Fruit fly (Drosophila melanogaster) whole organism, embryonic: ENCODE data around the gene timeout.

Experiments
- B-H1 ChIP-seq: fragments of 200-800 bp; sonication (Bioruptor generic); IDR thresholded peaks from 3 replicates; pipeline ENCODE4 v1.3.6; 2022; ENCODE audit warnings: missing biosample characterization, missing genetic modification characterization
- Bdp1 ChIP-seq: fragments of 200-800 bp; sonication (Bioruptor generic); optimal IDR thresholded peaks from 3 replicates; lab custom pipeline; 2016; ENCODE audit warnings: missing biosample characterization, missing genetic modification characterization
- CG10209 ChIP-seq: fragments of 200-800 bp; sonication (Bioruptor generic); optimal IDR thresholded peaks from 3 replicates; lab custom pipeline; 2017; ENCODE audit warnings: missing biosample characterization, mild to moderate bottlenecking, missing genetic modification characterization, missing genetic modification reagents
- CG10274 ChIP-seq: fragments of 200-800 bp; sonication (Bioruptor generic); optimal IDR thresholded peaks from 3 replicates; lab custom pipeline; 2017; ENCODE audit warnings: missing biosample characterization, mild to moderate bottlenecking, missing genetic modification characterization
- CG10565 ChIP-seq: fragments of 200-800 bp; sonication (Bioruptor generic); optimal IDR thresholded peaks from 3 replicates; lab custom pipeline; 2016; ENCODE audit warnings: missing biosample characterization, mild to moderate bottlenecking, missing genetic modification characterization
- CG11695 ChIP-seq: fragments of 200-800 bp; sonication (Bioruptor generic); IDR thresholded peaks from 3 replicates; pipeline ENCODE4 v1.3.6; 2022; ENCODE audit warnings: missing biosample characterization, missing genetic modification characterization
- CG12659 ChIP-seq: fragments of 200-800 bp; sonication (Bioruptor generic); optimal IDR thresholded peaks from 3 replicates; lab custom pipeline; 2017; ENCODE audit warnings: mild to moderate bottlenecking, missing biosample characterization, missing genetic modification reagents, missing genetic modification characterization
- CG15011 ChIP-seq: fragments of 200-800 bp; sonication (Bioruptor generic); optimal IDR thresholded peaks from 3 replicates; lab custom pipeline; 2018; ENCODE audit warnings: missing biosample characterization, mild to moderate bottlenecking, missing genetic modification characterization
- CG1602 ChIP-seq: fragments of 200-800 bp; sonication (Bioruptor generic); optimal IDR thresholded peaks from 3 replicates; lab custom pipeline; 2016; ENCODE audit warnings: missing biosample characterization, missing genetic modification characterization
- CG18262 ChIP-seq: fragments of 200-800 bp; optimal IDR thresholded peaks from 3 replicates; lab custom pipeline; 2019; ENCODE audit warnings: missing biosample characterization, mild to moderate bottlenecking, missing genetic modification characterization, moderate library complexity
- CG30403 ChIP-seq: fragments of 200-800 bp; sonication (Bioruptor generic); optimal IDR thresholded peaks from 3 replicates; lab custom pipeline; 2016; ENCODE audit warnings: missing biosample characterization, missing genetic modification characterization
- CG30431 ChIP-seq: fragments of 200-800 bp; sonication (Bioruptor generic); optimal IDR thresholded peaks from 2 replicates; lab custom pipeline; 2017; ENCODE audit warnings: missing biosample characterization, missing genetic modification characterization
- CG4282 ChIP-seq: fragments of 200-800 bp; sonication (Bioruptor generic); optimal IDR thresholded peaks from 2 replicates; lab custom pipeline; 2016; ENCODE audit warnings: missing biosample characterization, missing genetic modification characterization
- CG4424 ChIP-seq: fragments of 200-800 bp; sonication (Bioruptor generic); optimal IDR thresholded peaks from 3 replicates; lab custom pipeline; 2016; ENCODE audit warnings: missing biosample characterization, missing genetic modification characterization
- CG6175 ChIP-seq: fragments of 200-800 bp; sonication (Bioruptor generic); IDR thresholded peaks from 3 replicates; pipeline ENCODE4 v1.3.6; 2022; ENCODE audit warnings: missing biosample characterization, missing genetic modification characterization
- CG7271 ChIP-seq: fragments of 200-800 bp; sonication (Bioruptor generic); optimal IDR thresholded peaks from 2 replicates; lab custom pipeline; 2018; ENCODE audit warnings: missing biosample characterization, mild to moderate bottlenecking, missing genetic modification characterization, moderate library complexity
- CG7786 ChIP-seq: fragments of 200-800 bp; sonication (Bioruptor generic); optimal IDR thresholded peaks from 2 replicates; lab custom pipeline; 2016; ENCODE audit warnings: missing biosample characterization, missing genetic modification characterization
- CG7839 ChIP-seq: fragments of 200-800 bp; sonication (Bioruptor generic); optimal IDR thresholded peaks from 3 replicates; lab custom pipeline; 2018; ENCODE audit warnings: missing biosample characterization, mild to moderate bottlenecking, missing genetic modification characterization, moderate library complexity
- CG8281 ChIP-seq: fragments of 200-800 bp; sonication (Bioruptor generic); optimal IDR thresholded peaks from 2 replicates; lab custom pipeline; 2018; ENCODE audit warnings: missing biosample characterization, mild to moderate bottlenecking, missing genetic modification characterization, moderate library complexity
- CG8924 ChIP-seq: fragments of 200-800 bp; optimal IDR thresholded peaks from 3 replicates; lab custom pipeline; 2019; ENCODE audit warnings: missing biosample characterization, mild to moderate bottlenecking, missing genetic modification characterization, moderate library complexity
- CG9437 ChIP-seq: fragments of 200-800 bp; sonication (Bioruptor generic); optimal IDR thresholded peaks from 2 replicates; lab custom pipeline; 2018; ENCODE audit warnings: missing biosample characterization, mild to moderate bottlenecking, missing genetic modification characterization
- CrebB ChIP-seq: fragments of 200-800 bp; sonication (Bioruptor generic); optimal IDR thresholded peaks from 3 replicates; lab custom pipeline; 2018; ENCODE audit warnings: missing biosample characterization, mild to moderate bottlenecking, missing genetic modification characterization
- D19B ChIP-seq: fragments of 200-800 bp; sonication (Bioruptor generic); optimal IDR thresholded peaks from 2 replicates; lab custom pipeline; 2017; ENCODE audit warnings: missing biosample characterization, mild to moderate bottlenecking, missing genetic modification characterization
- Eip74EF ChIP-seq, 2 experiments: fragments of 200-800 bp in 1 of 2; fragments of >200 bp in 1 of 2; sonication (Bioruptor generic) in 1 of 2; optimal IDR thresholded peaks; 2 replicates each; lab custom pipeline; 2017 to 2019; ENCODE audit warnings: missing biosample characterization in 2 of 2, missing genetic modification characterization in 2 of 2, mild to moderate bottlenecking in 1 of 2, moderate library complexity in 1 of 2
- HLHmδ ChIP-seq: fragments of 200-800 bp; sonication (Bioruptor generic); optimal IDR thresholded peaks from 2 replicates; lab custom pipeline; 2018; ENCODE audit warnings: missing biosample characterization, mild to moderate bottlenecking, missing genetic modification characterization, moderate library complexity
- Mes4 ChIP-seq: fragments of 200-800 bp; sonication (Bioruptor generic); optimal IDR thresholded peaks from 2 replicates; lab custom pipeline; 2016; ENCODE audit warnings: missing biosample characterization, missing genetic modification characterization
- Myb ChIP-seq: fragments of 200-800 bp; sonication (Bioruptor generic); optimal IDR thresholded peaks from 2 replicates; lab custom pipeline; 2016; ENCODE audit warnings: missing biosample characterization, missing genetic modification characterization
- Ptx1 ChIP-seq: fragments of 200-800 bp; sonication (Bioruptor generic); IDR thresholded peaks from 2 replicates; pipeline ENCODE4 v1.3.6; 2022; ENCODE audit warnings: missing biosample characterization, missing genetic modification characterization
- Sry-β ChIP-seq: fragments of 200-800 bp; sonication (Bioruptor generic); optimal IDR thresholded peaks from 2 replicates; lab custom pipeline; 2018; ENCODE audit warnings: missing biosample characterization, mild to moderate bottlenecking, missing genetic modification characterization, moderate library complexity
- amos ChIP-seq: fragments of 200-800 bp; sonication (Bioruptor generic); IDR thresholded peaks from 2 replicates; pipeline ENCODE4 v1.3.6; 2022; ENCODE audit warnings: missing biosample characterization, missing genetic modification characterization; ENCODE audit not compliant: partially characterized antibody
- bsh ChIP-seq, 2 experiments: fragments of 200-800 bp; sonication (Bioruptor generic); optimal IDR thresholded peaks; 2 replicates each; lab custom pipeline; 2017 to 2018; ENCODE audit warnings: mild to moderate bottlenecking in 2 of 2, missing biosample characterization in 2 of 2, missing genetic modification characterization in 2 of 2, moderate library complexity in 1 of 2
- cas ChIP-seq: fragments of 200-800 bp; sonication (Bioruptor generic); IDR thresholded peaks from 2 replicates; pipeline ENCODE4 v1.3.6; 2022; ENCODE audit warnings: missing biosample characterization, missing genetic modification characterization
- ci ChIP-seq: fragments of 200-800 bp; sonication (Bioruptor generic); IDR thresholded peaks from 3 replicates; pipeline ENCODE4 v1.3.6; 2022; ENCODE audit warnings: missing biosample characterization, missing genetic modification characterization
- cwo ChIP-seq: fragments of 200-800 bp; sonication (Bioruptor generic); optimal IDR thresholded peaks from 3 replicates; lab custom pipeline; 2017; ENCODE audit warnings: missing biosample characterization, missing genetic modification characterization, mild to moderate bottlenecking, moderate library complexity, missing genetic modification reagents
- da ChIP-seq: fragments of 200-800 bp; sonication (Bioruptor generic); optimal IDR thresholded peaks from 2 replicates; lab custom pipeline; 2016; ENCODE audit warnings: missing biosample characterization, missing genetic modification characterization
- dpn ChIP-seq, 2 experiments: fragments of 200-800 bp; sonication (Bioruptor generic); optimal IDR thresholded peaks; 3 replicates each; lab custom pipeline; 2016; ENCODE audit warnings: missing biosample characterization in 2 of 2, missing genetic modification characterization in 2 of 2
- exex ChIP-seq: fragments of 200-800 bp; sonication (Bioruptor generic); optimal IDR thresholded peaks from 4 replicates; lab custom pipeline; 2018; ENCODE audit warnings: missing biosample characterization, mild to moderate bottlenecking, missing genetic modification characterization, moderate library complexity
- gcm ChIP-seq: fragments of 200-800 bp; sonication (Bioruptor generic); optimal IDR thresholded peaks from 2 replicates; lab custom pipeline; 2019; ENCODE audit warnings: missing biosample characterization, mild to moderate bottlenecking, missing genetic modification characterization, moderate library complexity
- gt ChIP-seq: fragments of 200-800 bp; sonication (Bioruptor generic); IDR thresholded peaks from 2 replicates; pipeline ENCODE4 v1.3.6; 2022; ENCODE audit warnings: missing biosample characterization, missing genetic modification characterization
- hbn ChIP-seq: fragments of 200-800 bp; sonication (Bioruptor generic); IDR thresholded peaks from 2 replicates; pipeline ENCODE4 v1.3.6; 2022; ENCODE audit warnings: missing biosample characterization, missing genetic modification characterization; ENCODE audit not compliant: partially characterized antibody
- odd ChIP-seq: fragments of 200-800 bp; sonication (Bioruptor generic); optimal IDR thresholded peaks from 2 replicates; lab custom pipeline; 2017; ENCODE audit warnings: missing biosample characterization, mild to moderate bottlenecking, missing genetic modification characterization
- pita ChIP-seq: fragments of 200-800 bp; sonication (Bioruptor generic); optimal IDR thresholded peaks from 2 replicates; lab custom pipeline; 2017; ENCODE audit warnings: missing biosample characterization, mild to moderate bottlenecking, missing genetic modification characterization
- prd ChIP-seq, 3 experiments: fragments of >200 bp in 2 of 3; fragments of 200-800 bp in 1 of 3; sonication (Bioruptor generic) in 1 of 3; optimal IDR thresholded peaks in 2 of 3; IDR thresholded peaks in 1 of 3; 2 replicates in 2 of 3; 3 replicates in 1 of 3; pipeline versions ENCODE4 v1.3.6 to Lab custom; 2017 to 2022; ENCODE audit warnings: missing biosample characterization in 1 of 3, missing genetic modification characterization in 1 of 3
- pros ChIP-seq: fragments of 200-800 bp; sonication (Bioruptor generic); optimal IDR thresholded peaks from 3 replicates; lab custom pipeline; 2019; ENCODE audit warnings: missing biosample characterization, mild to moderate bottlenecking, missing genetic modification characterization, moderate library complexity
- psq ChIP-seq: fragments of 200-800 bp; sonication (Bioruptor generic); optimal IDR thresholded peaks from 2 replicates; lab custom pipeline; 2017; ENCODE audit warnings: missing biosample characterization, missing genetic modification characterization
- ranshi ChIP-seq: fragments of 200-800 bp; sonication (Bioruptor generic); IDR thresholded peaks from 2 replicates; pipeline ENCODE4 v1.3.6; 2022; ENCODE audit warnings: missing biosample characterization, missing genetic modification characterization
- sug ChIP-seq: fragments of 200-800 bp; optimal IDR thresholded peaks from 2 replicates; lab custom pipeline; 2019; ENCODE audit warnings: missing biosample characterization, mild to moderate bottlenecking, missing genetic modification characterization, moderate library complexity
- tx ChIP-seq: fragments of 200-800 bp; sonication (Bioruptor generic); optimal IDR thresholded peaks from 2 replicates; lab custom pipeline; 2016; ENCODE audit warnings: missing biosample characterization, missing genetic modification characterization
- zfh1 ChIP-seq: fragments of 200-800 bp; sonication (Bioruptor generic); IDR thresholded peaks from 3 replicates; pipeline ENCODE4 v1.3.6; 2022; ENCODE audit warnings: missing biosample characterization, missing genetic modification characterization
- zfh2 ChIP-seq: fragments of 200-800 bp; sonication (Bioruptor generic); optimal IDR thresholded peaks from 2 replicates; lab custom pipeline; 2016; ENCODE audit warnings: missing biosample characterization, missing genetic modification characterization

timeout gene

DNA sequence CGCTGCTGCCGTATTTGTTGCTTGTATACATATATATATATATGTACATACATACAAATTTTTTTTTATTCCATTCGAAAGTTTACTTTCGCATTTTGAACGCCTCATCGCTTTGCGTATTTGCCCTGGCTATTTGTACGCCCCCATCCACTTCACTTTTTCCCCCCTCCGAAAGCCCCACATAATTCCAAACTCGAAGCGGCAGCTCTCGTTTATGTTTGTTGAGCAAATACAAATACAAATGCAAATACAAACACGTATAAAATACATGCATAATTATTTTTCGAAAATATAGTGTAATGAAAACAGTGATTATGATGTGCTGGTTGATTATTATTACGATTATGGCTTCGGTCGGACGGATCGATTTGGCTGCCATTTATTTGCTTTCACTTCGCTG is 20.4 kb upstream of the timeout start (continued):
- peak; percentile 77 for TF ChIP-seq ranshi (GFP tag; lab: Robert Waterston, UW)
- peak; percentile 26 for TF ChIP-seq Myb
- peak; percentile 28 for TF ChIP-seq da
- peak; percentile 22 for TF ChIP-seq CG4282 (GFP tag; lab: Kevin White, UChicago)
- peak; percentile 35 for TF ChIP-seq CG7786
- peak; percentile 66 for TF ChIP-seq CG10274
- peak; percentile 80 for TF ChIP-seq Sry-β
- peak; percentile 66 for TF ChIP-seq psq (GFP tag; lab: Kevin White, UChicago)
- TF ChIP-seq exex (tag; lab: Kevin White, UChicago): peak; percentile 80
- TF ChIP-seq CG10565 (GFP tag; lab: Kevin White, UChicago): no peak
- peak; percentile 92 for TF ChIP-seq ci (GFP tag; lab: Robert Waterston, UW)
- peak; percentile 78 for TF ChIP-seq CG7839 (tag; lab: Kevin White, UChicago)
- peak; percentile 80 for TF ChIP-seq zfh1 (GFP tag; lab: Robert Waterston, UW)
- TF ChIP-seq prd (optimal IDR thresholded peaks at IDR 0.05; lab: Kevin White, UChicago): no peak
- no peak for TF ChIP-seq prd (GFP tag; IDR thresholded peaks at IDR 0.05; lab: Robert Waterston, UW)
- peak; percentile 95 for TF ChIP-seq CG15011
- no peak for TF ChIP-seq amos (GFP tag; lab: Robert Waterston, UW)
- no peak for TF ChIP-seq cas (GFP tag; lab: Robert Waterston, UW)
- TF ChIP-seq CG7271: peak; percentile 95
- no peak for TF ChIP-seq pita (GFP tag; lab: Kevin White, UChicago)
- no peak for TF ChIP-seq hbn (GFP tag; lab: Robert Waterston, UW)
- TF ChIP-seq CG8281 (tag; lab: Kevin White, UChicago): peak; percentile 77
- peak in 1 of 2 experiments; percentile 90 for TF ChIP-seq Eip74EF (GFP tag; optimal IDR thresholded peaks at IDR 0.05; lab: Kevin White, UChicago)
- peak; percentile 28 for TF ChIP-seq D19B
- TF ChIP-seq CG30431: peak; percentile 54
- peak; percentile 62 for TF ChIP-seq CG1602 (GFP tag; lab: Kevin White, UChicago)
- peak; percentile 21 for TF ChIP-seq tx
- peak; percentile 72 for TF ChIP-seq Bdp1 (GFP tag; lab: Kevin White, UChicago)
- TF ChIP-seq dpn (GFP tag; optimal IDR thresholded peaks at IDR 0.05; lab: Kevin White, UChicago): peak; percentile 62 to 65
- no peak for TF ChIP-seq sug (tag; lab: Kevin White, UChicago)
- TF ChIP-seq CG18262: peak; percentile 86
- TF ChIP-seq B-H1 (GFP tag; lab: Robert Waterston, UW): peak; percentile 47; the same call in 1 of the 3 replicates
- no peak for TF ChIP-seq CG6175
- peak; percentile 84 for TF ChIP-seq CrebB (tag; lab: Kevin White, UChicago)
- TF ChIP-seq pros: no peak
- TF ChIP-seq Ptx1 (GFP tag; lab: Robert Waterston, UW): peak; percentile 34; the same call in 1 of the 2 replicates
- peak; percentile 77 for TF ChIP-seq HLHmδ (GFP tag; lab: Kevin White, UChicago)
- TF ChIP-seq CG10209 (GFP tag; lab: Kevin White, UChicago): peak; percentile 92
- TF ChIP-seq bsh (GFP tag; optimal IDR thresholded peaks at IDR 0.05; lab: Kevin White, UChicago): peak in 1 of 2 experiments; percentile 94
- TF ChIP-seq CG12659 (GFP tag; lab: Kevin White, UChicago): peak; percentile 76
- TF ChIP-seq CG4424 (GFP tag; lab: Kevin White, UChicago): peak; percentile 78
- TF ChIP-seq gt (GFP tag; lab: Robert Waterston, UW): no peak
- peak; percentile 95 for TF ChIP-seq gcm (GFP tag; lab: Kevin White, UChicago)
- peak; percentile 85 for TF ChIP-seq Mes4 (GFP tag; lab: Kevin White, UChicago)
- TF ChIP-seq odd (GFP tag; lab: Kevin White, UChicago): peak; percentile 92
- TF ChIP-seq CG30403 (GFP tag; lab: Kevin White, UChicago): peak; percentile 59
- TF ChIP-seq CG8924 (tag; lab: Kevin White, UChicago): peak; percentile 83
- peak; percentile 77 for TF ChIP-seq cwo (GFP tag; lab: Kevin White, UChicago)
- peak; percentile 27 for TF ChIP-seq CG9437
- TF ChIP-seq CG11695 (GFP tag; lab: Robert Waterston, UW): peak; percentile 34; the same call in 1 of the 3 replicates
- no peak for TF ChIP-seq zfh2 (GFP tag; lab: Kevin White, UChicago)
